Fruit fly (Drosophila melanogaster): ENCODE results near the gene Sfp24Bb.

The Sfp24Bb gene

DNA sequence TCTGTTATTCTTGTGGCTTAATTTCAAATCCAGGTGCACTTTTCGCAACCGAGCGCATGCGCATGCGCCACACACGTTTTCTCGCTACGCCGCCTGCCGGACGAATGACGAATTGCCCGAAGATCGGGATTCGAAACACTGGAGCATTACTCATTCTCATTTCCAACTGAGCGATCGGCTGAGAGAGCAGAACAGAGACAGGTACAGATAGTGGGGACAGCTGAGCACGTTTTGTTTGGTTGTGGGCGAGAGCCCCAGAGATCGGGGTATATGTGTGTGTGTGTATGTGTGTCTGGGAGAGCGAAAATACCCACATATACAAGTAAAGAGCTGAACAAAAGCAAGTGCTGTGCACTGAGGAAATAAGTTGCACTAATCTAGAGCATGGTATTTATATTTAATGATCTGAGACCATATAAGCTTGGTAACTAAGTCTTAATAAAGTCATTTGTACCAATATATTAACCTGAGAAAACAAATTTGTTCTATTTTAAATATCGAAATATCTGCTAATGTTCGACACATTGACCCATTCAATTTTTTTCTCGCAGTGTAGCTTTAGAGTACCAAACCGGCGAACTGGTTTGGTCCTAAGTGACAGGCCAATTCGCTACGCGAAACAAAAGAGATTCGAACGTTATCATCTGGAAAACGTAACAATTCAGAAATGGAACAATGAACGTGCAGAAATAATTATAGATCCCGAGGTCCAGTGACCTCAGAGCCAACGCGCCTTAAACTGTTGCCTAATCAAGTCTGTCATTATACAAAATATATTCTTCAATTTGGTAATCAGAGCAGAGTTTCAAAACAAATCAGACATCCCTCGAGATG, 37.3 kb downstream of the Sfp24Bb start (continued):
- TF ChIP-seq CG12942 (GFP tag; optimal IDR thresholded peaks at IDR 0.05) (peak; percentile 88), Doc3 (GFP tag; IDR thresholded peaks at IDR 0.05; ENCODE audit: partially characterized antibody) (no peak; the same call in 2 of the 3 replicates), pros (GFP tag; optimal IDR thresholded peaks at IDR 0.05) (peak; percentile 79), Ets97D (GFP tag; optimal IDR thresholded peaks at IDR 0.05) (peak; percentile 69), tin (GFP tag; optimal IDR thresholded peaks at IDR 0.05) (peak; percentile 92), tup (GFP tag; optimal IDR thresholded peaks at IDR 0.05) (peak; percentile 91), CG11696 (GFP tag; IDR thresholded peaks at IDR 0.05) (peak; percentile 91), CG15479 (GFP tag; optimal IDR thresholded peaks at IDR 0.05) (peak; percentile 64), CG18011 (GFP tag; optimal IDR thresholded peaks at IDR 0.05) (peak; percentile 72), lola (GFP tag; optimal IDR thresholded peaks at IDR 0.05) (peak in 1 of 3 experiments; percentile 99), maf-S (GFP tag; optimal IDR thresholded peaks at IDR 0.05) (peak; percentile 97), Poxn (GFP tag; IDR thresholded peaks at IDR 0.05) (peak; percentile 85), CoRest (tag; optimal IDR thresholded peaks at IDR 0.05) (peak; percentile 94), CG5245 (GFP tag; optimal IDR thresholded peaks at IDR 0.05) (peak; percentile 75), oc (tag; optimal IDR thresholded peaks at IDR 0.05) (peak; percentile 89), HHEX (GFP tag; optimal IDR thresholded peaks at IDR 0.05) (peak; percentile 99), NK7.1 (GFP tag; optimal IDR thresholded peaks at IDR 0.05) (peak; percentile 87), vnd (GFP tag; IDR thresholded peaks at IDR 0.05; ENCODE audit: partially characterized antibody) (peak; percentile 20; the same call in 1 of the 3 replicates), abd-A (tag; optimal IDR thresholded peaks at IDR 0.05) (peak; percentile 77), NfI (GFP tag; optimal IDR thresholded peaks at IDR 0.05) (peak; percentile 88), CG34224 (GFP tag; IDR thresholded peaks at IDR 0.05; ENCODE audit: partially characterized antibody) (no peak), CG9932 (GFP tag; IDR thresholded peaks at IDR 0.05) (peak; percentile 96), CG10654 (GFP tag; optimal IDR thresholded peaks at IDR 0.05) (peak; percentile 97), CG18764 (GFP tag; optimal IDR thresholded peaks at IDR 0.05) (peak; percentile 98), Chrac-16 (GFP tag; optimal IDR thresholded peaks at IDR 0.05) (peak; percentile 94), CG6254 (GFP tag; optimal IDR thresholded peaks at IDR 0.05) (peak; percentile 97), run (tag; optimal IDR thresholded peaks at IDR 0.05) (peak; percentile 75), CG5180 (GFP tag; optimal IDR thresholded peaks at IDR 0.05) (peak; percentile 93), sisA (GFP tag; IDR thresholded peaks at IDR 0.05) (peak; percentile 95), Dip3 (GFP tag; optimal IDR thresholded peaks at IDR 0.05) (peak; percentile 89), sob (GFP tag; IDR thresholded peaks at IDR 0.05) (peak; percentile 94), dati (GFP tag; IDR thresholded peaks at IDR 0.05) (peak; percentile 90), dan (GFP tag; IDR thresholded peaks at IDR 0.05) (peak; percentile 95), zfh2 (GFP tag; optimal IDR thresholded peaks at IDR 0.05) (peak; percentile 89), H15 (GFP tag; IDR thresholded peaks at IDR 0.05) (peak; percentile 98), CG32772 (GFP tag; IDR thresholded peaks at IDR 0.05) (peak; percentile 98), Bdp1 (GFP tag; optimal IDR thresholded peaks at IDR 0.05) (peak; percentile 80), CG5953 (GFP tag; IDR thresholded peaks at IDR 0.05) (peak; percentile 97), CG12104 (GFP tag; optimal IDR thresholded peaks at IDR 0.05) (peak; percentile 92), tio (GFP tag; optimal IDR thresholded peaks at IDR 0.05) (peak; percentile 93), caup (GFP tag; optimal IDR thresholded peaks at IDR 0.05; ENCODE audit: severe bottlenecking) (peak; percentile 91), Doc2 (GFP tag; IDR thresholded peaks at IDR 0.05) (peak; percentile 91), sim (GFP tag; IDR thresholded peaks at IDR 0.05) (peak; percentile 91), pho (GFP tag; optimal IDR thresholded peaks at IDR 0.05) (peak; percentile 92), repo (GFP tag; optimal IDR thresholded peaks at IDR 0.05) (peak; percentile 92), CG12391 (tag; optimal IDR thresholded peaks at IDR 0.05) (peak; percentile 95), ara (GFP tag; IDR thresholded peaks at IDR 0.05) (peak; percentile 99), cas (GFP tag; IDR thresholded peaks at IDR 0.05) (peak; percentile 90)

Measured in whole organism, embryonic.